Worm (Caenorhabditis elegans) whole organism, L1 larva: ENCODE data around the gene Y54G2A.11.

Experiments
- C16A3.4 ChIP-seq: fragments of 150-350 bp; optimal IDR thresholded peaks from 2 replicates; lab custom pipeline; 2014; ENCODE audit warnings: missing biosample characterization, missing genetic modification characterization
- aly-2 ChIP-seq: fragments of 150-350 bp; optimal IDR thresholded peaks from 2 replicates; lab custom pipeline; 2014; ENCODE audit warnings: missing biosample characterization, missing genetic modification characterization
- blmp-1 ChIP-seq: fragments of 150-350 bp; optimal IDR thresholded peaks from 2 replicates; lab custom pipeline; 2014; ENCODE audit warnings: missing biosample characterization, missing genetic modification characterization
- ceh-63 ChIP-seq: fragments of 200-800 bp; sonication (Bioruptor generic); optimal IDR thresholded peaks from 2 replicates; lab custom pipeline; 2018; ENCODE audit warnings: mild to moderate bottlenecking, missing genetic modification characterization, missing compliant biosample characterization
- ceh-82 ChIP-seq, 3 experiments: fragments of 150-350 bp in 1 of 3; sonication (generic microtip) in 2 of 3; optimal IDR thresholded peaks; 2 replicates each; lab custom pipeline; 2014 to 2017; ENCODE audit warnings: missing biosample characterization in 3 of 3, missing genetic modification characterization in 3 of 3
- ceh-88 ChIP-seq: fragments of 200-800 bp; sonication (Bioruptor generic); IDR thresholded peaks from 2 replicates; pipeline ENCODE4 v1.3.6; 2022; ENCODE audit warnings: missing genetic modification characterization, missing compliant biosample characterization
- ces-1 ChIP-seq: fragments of 150-350 bp; optimal IDR thresholded peaks from 2 replicates; lab custom pipeline; 2014; ENCODE audit warnings: missing biosample characterization, missing genetic modification reagents, missing genetic modification characterization
- efl-1 ChIP-seq, 4 experiments: fragments of 150-350 bp; optimal IDR thresholded peaks in 3 of 4; peaks in 1 of 4; 1 replicate in 1 of 4; 2 replicates in 3 of 4; lab custom pipeline; 2014; ENCODE audit warnings: missing biosample characterization in 2 of 4, missing genetic modification characterization in 2 of 4, missing genetic modification reagents in 2 of 4
- ets-5 ChIP-seq: fragments of 200-800 bp; sonication (Bioruptor generic); IDR thresholded peaks from 2 replicates; pipeline ENCODE4 v1.3.6; 2022; ENCODE audit warnings: missing genetic modification characterization, missing compliant biosample characterization
- fkh-10 ChIP-seq: sonication (generic microtip); optimal IDR thresholded peaks from 2 replicates; lab custom pipeline; 2017; ENCODE audit warnings: missing biosample characterization, missing genetic modification reagents, missing genetic modification characterization
- fos-1 ChIP-seq: fragments of 150-350 bp; optimal IDR thresholded peaks from 2 replicates; lab custom pipeline; 2014; ENCODE audit warnings: missing biosample characterization, missing genetic modification characterization
- hlh-17 ChIP-seq: fragments of 200-800 bp; sonication (Bioruptor generic); optimal IDR thresholded peaks from 2 replicates; lab custom pipeline; 2018; ENCODE audit warnings: missing genetic modification characterization, mild to moderate bottlenecking, missing compliant biosample characterization, moderate library complexity, borderline replicate concordance
- irx-1 ChIP-seq: sonication (generic microtip); optimal IDR thresholded peaks from 2 replicates; lab custom pipeline; 2016; ENCODE audit warnings: missing genetic modification characterization, missing compliant biosample characterization
- isw-1 ChIP-seq: fragments of 200-800 bp; sonication (Bioruptor generic); IDR thresholded peaks from 2 replicates; pipeline ENCODE4 v1.3.6; 2022; ENCODE audit warnings: missing genetic modification characterization, missing compliant biosample characterization
- lin-14 ChIP-seq: fragments of 200-800 bp; sonication (Bioruptor generic); optimal IDR thresholded peaks from 2 replicates; lab custom pipeline; 2018; ENCODE audit warnings: mild to moderate bottlenecking, missing genetic modification characterization, moderate library complexity, missing compliant biosample characterization
- lin-15B ChIP-seq: fragments of 150-350 bp; sonication (generic microtip); optimal IDR thresholded peaks from 3 replicates; lab custom pipeline; 2014; ENCODE audit warnings: missing biosample characterization, missing genetic modification characterization
- lin-39 ChIP-seq: fragments of 150-350 bp; optimal IDR thresholded peaks from 2 replicates; lab custom pipeline; 2014; ENCODE audit warnings: missing biosample characterization, missing genetic modification reagents, missing genetic modification characterization
- lsy-2 ChIP-seq, 2 experiments: fragments of 150-350 bp; optimal IDR thresholded peaks; 2 replicates each; lab custom pipeline; 2014; ENCODE audit warnings: missing biosample characterization in 2 of 2, missing genetic modification characterization in 2 of 2
- mab-9 ChIP-seq: fragments of 200-800 bp; sonication (Bioruptor generic); IDR thresholded peaks from 2 replicates; pipeline ENCODE4 v1.3.6; 2022; ENCODE audit warnings: missing genetic modification reagents, missing genetic modification characterization, missing compliant biosample characterization
- mep-1 ChIP-seq: fragments of 150-350 bp; optimal IDR thresholded peaks from 2 replicates; lab custom pipeline; 2014; ENCODE audit warnings: missing biosample characterization, missing genetic modification characterization
- nhr-71 ChIP-seq: sonication (generic microtip); optimal IDR thresholded peaks from 2 replicates; lab custom pipeline; 2016; ENCODE audit warnings: mild to moderate bottlenecking, missing genetic modification characterization, moderate library complexity, missing compliant biosample characterization
- nhr-76 ChIP-seq: sonication (generic microtip); optimal IDR thresholded peaks from 2 replicates; lab custom pipeline; 2017; ENCODE audit warnings: missing biosample characterization, missing genetic modification characterization
- pag-3 ChIP-seq: sonication (generic microtip); optimal IDR thresholded peaks from 2 replicates; lab custom pipeline; 2017; ENCODE audit warnings: missing genetic modification characterization, mild to moderate bottlenecking, missing compliant biosample characterization, antibody characterized with exemption, borderline replicate concordance; ENCODE audit not compliant: insufficient read depth
- sox-4 ChIP-seq: sonication (generic microtip); optimal IDR thresholded peaks from 2 replicates; lab custom pipeline; 2016; ENCODE audit warnings: missing genetic modification characterization, missing compliant biosample characterization
- swsn-7 ChIP-seq: sonication (generic microtip); optimal IDR thresholded peaks from 2 replicates; lab custom pipeline; 2016; ENCODE audit warnings: missing genetic modification characterization, missing compliant biosample characterization
- unc-130 ChIP-seq: fragments of 150-350 bp; optimal IDR thresholded peaks from 2 replicates; lab custom pipeline; 2017; ENCODE audit warnings: missing biosample characterization, missing genetic modification characterization, inconsistent platforms
- unc-62 ChIP-seq: fragments of 150-350 bp; optimal IDR thresholded peaks from 2 replicates; lab custom pipeline; 2014; ENCODE audit warnings: missing biosample characterization, missing genetic modification reagents, missing genetic modification characterization
- unc-86 ChIP-seq: sonication (generic microtip); optimal IDR thresholded peaks from 2 replicates; lab custom pipeline; 2016; ENCODE audit warnings: missing genetic modification characterization, missing compliant biosample characterization
- xbp-1 ChIP-seq: sonication (generic microtip); optimal IDR thresholded peaks from 2 replicates; lab custom pipeline; 2016; ENCODE audit warnings: missing genetic modification characterization, missing compliant biosample characterization
- zag-1 ChIP-seq: fragments of 150-350 bp; optimal IDR thresholded peaks from 2 replicates; lab custom pipeline; 2014; ENCODE audit warnings: missing biosample characterization, missing genetic modification characterization
- zip-4 ChIP-seq: fragments of 200-800 bp; sonication (Bioruptor generic); optimal IDR thresholded peaks from 2 replicates; lab custom pipeline; 2018; ENCODE audit warnings: mild to moderate bottlenecking, missing genetic modification characterization, moderate library complexity, missing compliant biosample characterization
- ztf-4 ChIP-seq: fragments of 150-350 bp; optimal IDR thresholded peaks from 2 replicates; lab custom pipeline; 2014; ENCODE audit warnings: missing biosample characterization, missing genetic modification characterization

Gene Y54G2A.11

DNA sequence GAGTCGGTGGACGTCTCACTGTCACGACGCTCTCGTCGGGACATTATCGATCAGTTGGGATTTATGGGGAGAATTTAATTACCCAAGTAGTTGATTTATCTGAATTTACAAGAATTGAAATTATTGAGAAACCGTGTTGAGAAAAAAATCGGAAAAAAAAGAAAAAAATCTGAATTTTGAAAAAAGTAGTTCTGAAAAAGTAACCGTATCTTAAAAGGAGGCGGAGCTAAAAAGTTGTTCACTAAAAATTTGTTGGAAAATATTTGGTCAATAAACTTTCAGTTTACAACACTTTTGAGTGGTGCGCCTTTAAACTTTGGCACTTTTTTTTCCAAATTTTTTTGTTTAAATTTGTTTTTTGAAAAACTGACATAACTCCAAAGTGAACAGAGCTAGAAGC, at the start of gene Y54G2A.11:
TSS of gene Y54G2A.11 (minus strand) at position 101 of the 400 bp plus-strand sequence.
- TF ChIP-seq irx-1 (tag; lab: Kevin White, UChicago) (no peak), ceh-88 (GFP tag; lab: Robert Waterston, UW) (no peak), efl-1 (optimal IDR thresholded peaks at IDR 0.05; lab: Kevin White, UChicago) (no peak), efl-1 (GFP tag; optimal IDR thresholded peaks at IDR 0.05 in 1 of 2; lab: Kevin White, UChicago) (peak in 1 of 2 experiments; percentile 74)
- TF ChIP-seq, all 84 proteins: peak for 1

DNA sequence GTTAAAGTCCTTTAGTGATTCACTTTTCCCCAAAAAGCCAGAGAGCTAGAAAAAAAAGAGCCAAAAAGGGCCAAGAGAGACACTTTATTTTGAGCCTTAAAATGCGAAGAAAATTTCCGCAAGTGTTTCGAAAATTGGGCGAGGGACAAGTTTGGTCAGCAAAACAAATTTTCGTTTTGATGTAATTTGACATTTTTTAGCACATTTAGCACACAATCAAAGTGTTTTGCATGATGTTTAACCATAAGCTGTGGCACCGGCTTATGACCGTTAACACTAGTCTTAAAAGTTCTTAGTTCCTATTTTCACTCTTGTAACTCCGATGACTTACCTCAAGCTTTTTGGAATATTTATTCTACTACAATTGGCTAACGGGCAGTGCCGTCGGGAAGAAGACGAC, 48.8 kb upstream of the Y54G2A.11 start, which contains the start of gene Y54G2A.37:
TSS of gene Y54G2A.37 (plus strand) at position 301 of the 400 bp plus-strand sequence.
- TF ChIP-seq lsy-2 (tag; optimal IDR thresholded peaks at IDR 0.05; lab: Kevin White, UChicago) (no peak), fos-1 (no peak), ets-5 (GFP tag; lab: Robert Waterston, UW) (no peak), ceh-63 (GFP tag; lab: Kevin White, UChicago) (no peak), unc-130 (no peak), ceh-88 (GFP tag; lab: Robert Waterston, UW) (no peak), zag-1 (tag; lab: Kevin White, UChicago) (no peak), fkh-10 (GFP tag; lab: Kevin White, UChicago) (no peak), hlh-17 (GFP tag; lab: Kevin White, UChicago) (no peak), xbp-1 (no peak), swsn-7 (no peak), efl-1 (optimal IDR thresholded peaks at IDR 0.05; lab: Kevin White, UChicago) (no peak), efl-1 (GFP tag; optimal IDR thresholded peaks at IDR 0.05 in 1 of 2; lab: Kevin White, UChicago) (no peak), irx-1 (tag; lab: Kevin White, UChicago) (no peak), unc-86 (tag; lab: Kevin White, UChicago) (no peak), nhr-76 (tag; lab: Kevin White, UChicago) (no peak), ztf-4 (tag; lab: Kevin White, UChicago) (no peak), lin-39 (tag; lab: Kevin White, UChicago) (no peak), unc-62 (GFP tag; lab: Kevin White, UChicago) (no peak), ces-1 (GFP tag; lab: Kevin White, UChicago) (no peak), aly-2 (no peak)

DNA sequence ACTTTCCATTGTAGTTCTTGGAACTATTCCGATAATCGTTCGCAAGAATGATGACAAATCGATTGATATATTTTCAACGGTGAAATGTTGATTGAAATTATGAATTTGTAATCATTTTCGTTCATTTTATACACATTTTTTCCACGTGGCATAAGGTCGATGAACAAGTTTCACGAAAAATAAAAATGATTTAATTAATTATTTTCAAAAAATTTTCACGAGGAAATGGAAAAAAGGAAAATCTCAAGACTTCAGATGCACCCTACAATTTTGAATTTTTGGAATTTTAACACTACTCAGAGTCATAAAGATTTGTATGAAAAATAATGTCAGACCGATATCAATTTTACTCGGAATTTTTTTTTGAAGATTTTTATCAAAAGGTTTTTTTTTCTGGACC, 48.0 kb upstream of the Y54G2A.11 start, which contains the start of gene Y54G2A.13:
TSS of gene Y54G2A.13 (minus strand) at position 101 of the 400 bp plus-strand sequence.
- TF ChIP-seq sox-4 (tag; lab: Kevin White, UChicago) (no peak), zip-4 (GFP tag; lab: Kevin White, UChicago) (no peak), irx-1 (tag; lab: Kevin White, UChicago) (no peak), ceh-88 (GFP tag; lab: Robert Waterston, UW) (no peak), pag-3 (no peak), ceh-82 (tag; optimal IDR thresholded peaks at IDR 0.05; lab: Kevin White, UChicago) (no peak), unc-86 (tag; lab: Kevin White, UChicago) (no peak)

DNA sequence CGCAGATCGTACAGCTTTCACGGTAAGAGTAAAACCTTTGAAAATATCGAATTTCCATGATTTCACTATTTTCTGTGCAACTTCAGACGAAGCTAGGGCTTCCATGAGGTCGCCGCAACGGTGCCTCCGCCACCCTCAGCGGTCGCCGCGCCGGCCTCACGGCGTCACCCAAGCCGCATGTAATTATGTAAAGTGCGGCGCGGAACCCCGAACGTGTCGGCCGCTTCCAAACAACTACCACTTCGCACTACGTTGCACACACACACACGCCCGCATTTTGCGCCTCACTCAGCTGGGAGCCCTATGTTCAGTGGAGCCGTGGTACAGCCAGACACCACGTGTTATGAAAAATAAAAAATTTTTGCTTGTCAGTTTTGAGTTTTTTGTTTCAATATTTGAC, 45.4 kb upstream of the Y54G2A.11 start:
- TF ChIP-seq C16A3.4, result no peak
- no peak for TF ChIP-seq mab-9
- TF ChIP-seq ceh-88 (GFP tag; lab: Robert Waterston, UW), result no peak
- TF ChIP-seq unc-62 (GFP tag; lab: Kevin White, UChicago), result no peak
- TF ChIP-seq lin-14 (GFP tag; lab: Kevin White, UChicago), result no peak
- TF ChIP-seq isw-1 (GFP tag; lab: Robert Waterston, UW), result no peak
- no peak for TF ChIP-seq nhr-71
- TF ChIP-seq mep-1 (tag; lab: Kevin White, UChicago), result no peak
- TF ChIP-seq, all 84 proteins: peak for 0

DNA sequence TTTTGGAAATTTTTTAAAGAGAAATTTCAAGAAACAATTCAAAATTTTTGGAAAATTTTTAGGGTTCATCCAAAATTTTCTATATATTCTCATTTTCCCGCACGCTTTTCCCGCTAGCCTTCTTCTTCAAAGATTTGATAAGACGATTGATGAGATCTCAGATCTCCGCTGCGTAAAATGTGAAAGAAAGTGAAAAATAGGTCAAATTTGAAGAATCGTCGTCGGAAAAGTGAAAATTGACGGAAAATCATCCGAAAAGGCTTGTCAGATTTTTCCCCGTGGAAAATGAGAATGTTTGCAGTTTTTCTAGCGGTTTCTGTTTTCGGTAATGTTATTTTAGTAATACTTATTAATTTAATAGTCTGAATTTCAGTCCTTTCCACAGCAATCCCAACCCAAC, 37.6 kb upstream of the Y54G2A.11 start, which contains the start of gene Y54G2A.76:
TSS of gene Y54G2A.76 (plus strand) at position 203 of the 400 bp plus-strand sequence.
- TF ChIP-seq blmp-1 (tag; lab: Kevin White, UChicago) (peak; percentile 99), ceh-63 (GFP tag; lab: Kevin White, UChicago) (no peak)

DNA sequence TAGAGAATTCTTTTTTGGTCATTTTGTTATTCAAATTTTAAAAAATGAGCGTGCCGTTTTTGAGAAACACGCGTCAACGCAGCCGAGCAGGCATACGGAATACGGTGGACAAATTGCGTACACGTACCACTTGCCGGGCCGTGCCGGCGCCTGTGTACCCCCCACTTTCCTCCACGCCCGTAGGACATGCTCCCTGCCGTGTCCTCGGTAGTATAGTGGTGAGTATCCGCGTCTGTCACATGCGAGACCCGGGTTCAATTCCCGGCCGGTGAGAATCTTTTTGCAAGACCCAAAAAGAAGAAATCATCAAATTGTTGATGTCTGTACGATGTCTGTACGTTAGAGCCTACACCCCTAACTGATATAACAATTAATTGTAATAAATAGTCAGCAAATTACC, 36.6 kb upstream of the Y54G2A.11 start:
- TF ChIP-seq lin-15B (no peak), efl-1 (optimal IDR thresholded peaks at IDR 0.05; lab: Kevin White, UChicago) (no peak), efl-1 (GFP tag; optimal IDR thresholded peaks at IDR 0.05 in 1 of 2; lab: Kevin White, UChicago) (no peak), blmp-1 (tag; lab: Kevin White, UChicago) (no peak), hlh-17 (GFP tag; lab: Kevin White, UChicago) (no peak)
